Worm (Caenorhabditis elegans) whole organism, young adult: ENCODE data around the gene W09C2.7.
A peak's percentile ranks its signal among the peaks of the same experiment; 100 is the strongest.

Experiments
- C06A6.2 ChIP-seq: fragments of 200-800 bp; sonication (Bioruptor generic); conservative IDR thresholded peaks from 2 replicates; pipeline ENCODE4 v1.3.6; 2022; ENCODE audit warnings: missing genetic modification characterization, missing compliant biosample characterization
- D2030.7 ChIP-seq: fragments of 200-800 bp; sonication (Bioruptor generic); IDR thresholded peaks from 2 replicates; pipeline ENCODE4 v1.3.6; 2022; ENCODE audit warnings: missing genetic modification reagents, missing genetic modification characterization, missing compliant biosample characterization
- F10E7.11 ChIP-seq: sonication (generic microtip); optimal IDR thresholded peaks from 2 replicates; lab custom pipeline; 2017; ENCODE audit warnings: mild to moderate bottlenecking, missing genetic modification characterization, moderate library complexity, missing compliant biosample characterization
- F23B12.7 ChIP-seq: sonication (generic microtip); optimal IDR thresholded peaks from 2 replicates; lab custom pipeline; 2017; ENCODE audit warnings: missing genetic modification characterization, mild to moderate bottlenecking, missing compliant biosample characterization, antibody characterized with exemption, moderate library complexity; ENCODE audit not compliant: insufficient read depth
- F39B2.1 ChIP-seq: fragments of 200-800 bp; sonication (Bioruptor generic); IDR thresholded peaks from 2 replicates; pipeline ENCODE4 v1.3.6; 2022; ENCODE audit warnings: missing genetic modification reagents, missing genetic modification characterization, missing compliant biosample characterization
- F49E8.2 ChIP-seq: sonication (generic microtip); optimal IDR thresholded peaks from 3 replicates; lab custom pipeline; 2017; ENCODE audit warnings: missing genetic modification characterization, mild to moderate bottlenecking, missing compliant biosample characterization, antibody characterized with exemption, moderate library complexity; ENCODE audit not compliant: insufficient read depth
- F52B5.7 ChIP-seq: sonication (generic microtip); optimal IDR thresholded peaks from 2 replicates; lab custom pipeline; 2016; ENCODE audit warnings: mild to moderate bottlenecking, missing genetic modification characterization, missing compliant biosample characterization
- F57A8.1 ChIP-seq: fragments of 200-800 bp; sonication (Bioruptor generic); optimal IDR thresholded peaks from 2 replicates; lab custom pipeline; 2018; ENCODE audit warnings: mild to moderate bottlenecking, missing genetic modification characterization, moderate library complexity, missing compliant biosample characterization
- F57C9.4 ChIP-seq: sonication (generic microtip); optimal IDR thresholded peaks from 2 replicates; lab custom pipeline; 2017; ENCODE audit warnings: mild to moderate bottlenecking, missing genetic modification characterization, missing compliant biosample characterization
- K11D2.4 ChIP-seq: fragments of 200-800 bp; sonication (Bioruptor generic); IDR thresholded peaks from 2 replicates; pipeline ENCODE4 v1.3.6; 2022; ENCODE audit warnings: missing genetic modification reagents, missing genetic modification characterization, missing compliant biosample characterization
- T07F8.4 ChIP-seq: sonication (generic microtip); optimal IDR thresholded peaks from 2 replicates; lab custom pipeline; 2016; ENCODE audit warnings: mild to moderate bottlenecking, missing genetic modification characterization, moderate library complexity, missing compliant biosample characterization
- Y67H2A.10 ChIP-seq: fragments of 200-800 bp; sonication (Bioruptor generic); conservative IDR thresholded peaks from 2 replicates; pipeline ENCODE4 v1.3.6; 2022; ENCODE audit warnings: missing genetic modification reagents, missing genetic modification characterization, missing compliant biosample characterization
- Y79H2A.3 ChIP-seq: fragments of 200-800 bp; sonication (Bioruptor generic); conservative IDR thresholded peaks from 2 replicates; pipeline ENCODE4 v1.3.6; 2022; ENCODE audit warnings: missing genetic modification reagents, missing genetic modification characterization, missing compliant biosample characterization
- ZK185.1 ChIP-seq: sonication (generic microtip); optimal IDR thresholded peaks from 2 replicates; lab custom pipeline; 2016; ENCODE audit warnings: mild to moderate bottlenecking, missing genetic modification characterization, missing compliant biosample characterization; ENCODE audit not compliant: poor library complexity, severe bottlenecking
- aptf-3 ChIP-seq: fragments of 200-800 bp; sonication (Bioruptor generic); IDR thresholded peaks from 2 replicates; pipeline ENCODE4 v1.3.6; 2022; ENCODE audit warnings: missing genetic modification characterization, missing compliant biosample characterization
- atf-7 ChIP-seq: sonication (generic microtip); optimal IDR thresholded peaks from 2 replicates; lab custom pipeline; 2017; ENCODE audit warnings: mild to moderate bottlenecking, missing genetic modification characterization, missing compliant biosample characterization
- athp-1 ChIP-seq: sonication (generic microtip); optimal IDR thresholded peaks from 2 replicates; lab custom pipeline; 2017; ENCODE audit warnings: mild to moderate bottlenecking, missing genetic modification characterization, missing compliant biosample characterization
- bed-2 ChIP-seq: fragments of 200-800 bp; sonication (Bioruptor generic); IDR thresholded peaks from 2 replicates; pipeline ENCODE4 v1.3.6; 2022; ENCODE audit warnings: missing genetic modification reagents, missing genetic modification characterization, missing compliant biosample characterization
- ccch-3 ChIP-seq: fragments of 200-800 bp; sonication (Bioruptor generic); optimal IDR thresholded peaks from 2 replicates; lab custom pipeline; 2018; ENCODE audit warnings: mild to moderate bottlenecking, missing genetic modification characterization, missing compliant biosample characterization
- cebp-1 ChIP-seq, 2 experiments: fragments of 200-800 bp in 1 of 2; sonication (Bioruptor generic) in 1 of 2; sonication (generic microtip) in 1 of 2; IDR thresholded peaks in 1 of 2; optimal IDR thresholded peaks in 1 of 2; 2 replicates each; pipeline versions ENCODE4 v1.3.6 to Lab custom; 2017 to 2022; ENCODE audit warnings: missing compliant biosample characterization in 2 of 2, missing genetic modification characterization in 2 of 2, mild to moderate bottlenecking in 1 of 2, missing genetic modification reagents in 1 of 2, moderate library complexity in 1 of 2
- cebp-2 ChIP-seq: fragments of 200-800 bp; sonication (Bioruptor generic); IDR thresholded peaks from 2 replicates; pipeline ENCODE4 v1.3.6; 2022; ENCODE audit warnings: missing genetic modification characterization, missing compliant biosample characterization
- ceh-91 ChIP-seq: fragments of 200-800 bp; sonication (Bioruptor generic); IDR thresholded peaks from 2 replicates; pipeline ENCODE4 v1.3.6; 2022; ENCODE audit warnings: missing genetic modification reagents, missing genetic modification characterization, missing compliant biosample characterization
- dpff-1 ChIP-seq: sonication (generic microtip); optimal IDR thresholded peaks from 2 replicates; lab custom pipeline; 2017; ENCODE audit warnings: mild to moderate bottlenecking, missing genetic modification characterization, missing compliant biosample characterization
- egl-18 ChIP-seq: fragments of 200-800 bp; sonication (Bioruptor generic); IDR thresholded peaks from 2 replicates; pipeline ENCODE4 v1.3.6; 2022; ENCODE audit warnings: missing genetic modification reagents, missing genetic modification characterization, missing compliant biosample characterization
- ets-4 ChIP-seq: fragments of 200-800 bp; sonication (Bioruptor generic); optimal IDR thresholded peaks from 2 replicates; lab custom pipeline; 2018; ENCODE audit warnings: mild to moderate bottlenecking, missing genetic modification characterization, missing compliant biosample characterization
- fkh-3 ChIP-seq: sonication (generic microtip); optimal IDR thresholded peaks from 2 replicates; lab custom pipeline; 2016; ENCODE audit warnings: mild to moderate bottlenecking, missing genetic modification characterization, missing compliant biosample characterization
- gei-17 ChIP-seq: fragments of 200-800 bp; sonication (Bioruptor generic); optimal IDR thresholded peaks from 2 replicates; lab custom pipeline; 2018; ENCODE audit warnings: mild to moderate bottlenecking, missing genetic modification characterization, missing compliant biosample characterization
- hmg-1.2 ChIP-seq: fragments of 200-800 bp; sonication (Bioruptor generic); IDR thresholded peaks from 2 replicates; pipeline ENCODE4 v1.3.6; 2022; ENCODE audit warnings: missing genetic modification reagents, missing genetic modification characterization, missing compliant biosample characterization
- let-526 ChIP-seq: fragments of 200-800 bp; sonication (Bioruptor generic); IDR thresholded peaks from 2 replicates; pipeline ENCODE4 v1.3.6; 2022; ENCODE audit warnings: missing genetic modification reagents, missing genetic modification characterization, missing compliant biosample characterization
- lin-26 ChIP-seq: fragments of 200-800 bp; sonication (Bioruptor generic); IDR thresholded peaks from 2 replicates; pipeline ENCODE4 v1.3.6; 2022; ENCODE audit warnings: missing genetic modification reagents, missing genetic modification characterization, missing compliant biosample characterization
- lin-35 ChIP-seq, 3 experiments: fragments of 150-350 bp in 2 of 3; sonication (generic microtip) in 1 of 3; optimal IDR thresholded peaks; 2 replicates each; lab custom pipeline; 2014 to 2018; ENCODE audit warnings: missing biosample characterization in 3 of 3, missing genetic modification characterization in 3 of 3, missing genetic modification reagents in 3 of 3
- madf-8 ChIP-seq: fragments of 200-800 bp; sonication (Bioruptor generic); conservative IDR thresholded peaks from 2 replicates; pipeline ENCODE4 v1.3.6; 2022; ENCODE audit warnings: missing genetic modification reagents, missing genetic modification characterization, missing compliant biosample characterization
- mes-4 ChIP-seq: sonication (generic microtip); optimal IDR thresholded peaks from 2 replicates; lab custom pipeline; 2016; ENCODE audit warnings: missing genotype, missing genetic modification characterization, missing compliant biosample characterization
- nfyb-1 ChIP-seq: fragments of 200-800 bp; sonication (Bioruptor generic); IDR thresholded peaks from 2 replicates; pipeline ENCODE4 v1.3.6; 2022; ENCODE audit warnings: missing genetic modification reagents, missing genetic modification characterization, missing compliant biosample characterization
- nhr-27 ChIP-seq: fragments of 200-800 bp; sonication (Bioruptor generic); optimal IDR thresholded peaks from 2 replicates; lab custom pipeline; 2018; ENCODE audit warnings: mild to moderate bottlenecking, missing genetic modification characterization, moderate library complexity, missing compliant biosample characterization
- nhr-80 ChIP-seq: sonication (generic microtip); optimal IDR thresholded peaks from 2 replicates; lab custom pipeline; 2016; ENCODE audit warnings: missing genetic modification characterization, missing compliant biosample characterization
- pbrm-1 ChIP-seq: fragments of 200-800 bp; sonication (Bioruptor generic); IDR thresholded peaks from 2 replicates; pipeline ENCODE4 v1.3.6; 2022; ENCODE audit warnings: missing genetic modification reagents, missing genetic modification characterization, missing compliant biosample characterization
- pha-4 ChIP-seq: fragments of 150-350 bp; sonication (generic microtip); optimal IDR thresholded peaks from 2 replicates; lab custom pipeline; 2014; ENCODE audit warnings: missing biosample characterization, missing genetic modification reagents, missing genetic modification characterization
- repo-1 ChIP-seq: sonication (generic microtip); optimal IDR thresholded peaks from 2 replicates; lab custom pipeline; 2017; ENCODE audit warnings: mild to moderate bottlenecking, missing genetic modification characterization, missing compliant biosample characterization
- rpc-1 ChIP-seq, 2 experiments: fragments of 150-350 bp in 1 of 2; sonication (generic microtip) in 1 of 2; optimal IDR thresholded peaks; 2 replicates each; lab custom pipeline; 2014 to 2018; ENCODE audit warnings: missing biosample characterization in 1 of 2, missing genetic modification characterization in 1 of 2, missing genetic modification reagents in 1 of 2, missing genotype in 1 of 2
- snpc-1.3 ChIP-seq: sonication (generic microtip); optimal IDR thresholded peaks from 2 replicates; lab custom pipeline; 2017; ENCODE audit warnings: missing genetic modification characterization, mild to moderate bottlenecking, missing compliant biosample characterization, antibody characterized with exemption, moderate library complexity, missing genotype, missing genetic modification reagents; ENCODE audit not compliant: insufficient read depth
- somi-1 ChIP-seq: fragments of 200-800 bp; sonication (Bioruptor generic); optimal IDR thresholded peaks from 2 replicates; lab custom pipeline; 2018; ENCODE audit warnings: mild to moderate bottlenecking, missing genetic modification characterization, missing compliant biosample characterization
- sptf-2 ChIP-seq: fragments of 200-800 bp; sonication (Bioruptor generic); optimal IDR thresholded peaks from 2 replicates; lab custom pipeline; 2018; ENCODE audit warnings: mild to moderate bottlenecking, missing genetic modification characterization, missing compliant biosample characterization
- zfh-2 ChIP-seq: fragments of 200-800 bp; sonication (Bioruptor generic); conservative IDR thresholded peaks from 2 replicates; pipeline ENCODE4 v1.3.6; 2022; ENCODE audit warnings: missing genetic modification reagents, missing genetic modification characterization, missing compliant biosample characterization
- ztf-22 ChIP-seq: fragments of 200-800 bp; sonication (Bioruptor generic); optimal IDR thresholded peaks from 2 replicates; lab custom pipeline; 2018; ENCODE audit warnings: mild to moderate bottlenecking, missing genetic modification characterization, moderate library complexity, missing compliant biosample characterization
- ztf-26 ChIP-seq: sonication (generic microtip); optimal IDR thresholded peaks from 2 replicates; lab custom pipeline; 2017; ENCODE audit warnings: missing genetic modification characterization, missing compliant biosample characterization
- ztf-28 ChIP-seq: fragments of 200-800 bp; sonication (Bioruptor generic); IDR thresholded peaks from 2 replicates; pipeline ENCODE4 v1.3.6; 2022; ENCODE audit warnings: missing genetic modification reagents, missing genetic modification characterization, missing compliant biosample characterization
- ztf-3 ChIP-seq: fragments of 200-800 bp; sonication (Bioruptor generic); optimal IDR thresholded peaks from 2 replicates; lab custom pipeline; 2018; ENCODE audit warnings: mild to moderate bottlenecking, missing genetic modification characterization, missing compliant biosample characterization

The W09C2.7 gene

DNA sequence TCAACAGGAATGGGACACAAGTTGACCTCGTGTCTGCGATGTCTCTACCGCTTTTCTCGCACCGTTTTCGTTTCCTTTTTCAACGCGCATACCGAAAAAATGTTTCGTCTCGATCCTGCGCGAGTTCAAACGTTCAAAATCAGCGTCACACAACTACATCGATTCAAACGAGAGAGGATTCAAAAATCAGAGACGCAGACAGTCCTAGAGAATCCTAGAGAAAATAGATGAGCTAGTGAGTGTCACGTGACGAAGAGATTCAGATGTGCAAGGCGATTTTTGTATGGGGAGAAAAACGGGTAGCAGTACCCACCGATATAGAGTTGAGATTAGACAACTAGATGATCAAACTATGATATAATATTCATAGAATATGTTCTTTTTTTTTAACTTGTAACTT is 47.8 kb upstream of the W09C2.7 start (continued):
- TF ChIP-seq F49E8.2 (tag; lab: Kevin White, UChicago) (no peak), egl-18 (GFP tag; lab: Robert Waterston, UW) (0 out of 2 replicates have a peak, but pooled peaks have one; percentile 4), pbrm-1 (GFP tag; lab: Robert Waterston, UW) (no peak), mes-4 (tag; lab: Kevin White, UChicago) (no peak), nhr-80 (no peak), F23B12.7 (tag; lab: Kevin White, UChicago) (no peak), cebp-1 (GFP tag; IDR thresholded peaks at IDR 0.05; lab: Robert Waterston, UW) (no peak), cebp-1 (tag; optimal IDR thresholded peaks at IDR 0.05; lab: Kevin White, UChicago) (peak; percentile 36), pha-4 (tag; lab: Kevin White, UChicago) (no peak), gei-17 (GFP tag; lab: Kevin White, UChicago) (no peak), ccch-3 (GFP tag; lab: Kevin White, UChicago) (no peak), madf-8 (no peak), D2030.7 (GFP tag; lab: Robert Waterston, UW) (no peak), nfyb-1 (GFP tag; lab: Robert Waterston, UW) (no peak), C06A6.2 (GFP tag; lab: Robert Waterston, UW) (no peak), dpff-1 (tag; lab: Kevin White, UChicago) (no peak), let-526 (GFP tag; lab: Robert Waterston, UW) (no peak), lin-26 (GFP tag; lab: Robert Waterston, UW) (peak; percentile 62; the same call in 1 of the 2 replicates), ztf-28 (GFP tag; lab: Robert Waterston, UW) (no peak), fkh-3 (tag; lab: Kevin White, UChicago) (no peak), F39B2.1 (GFP tag; lab: Robert Waterston, UW) (no peak), atf-7 (tag; lab: Kevin White, UChicago) (no peak), athp-1 (tag; lab: Kevin White, UChicago) (no peak), F57A8.1 (GFP tag; lab: Kevin White, UChicago) (no peak), zfh-2 (GFP tag; lab: Robert Waterston, UW) (no peak), ztf-26 (tag; lab: Kevin White, UChicago) (peak; percentile 12), lin-35 (GFP tag; optimal IDR thresholded peaks at IDR 0.05; lab: Kevin White, UChicago) (no peak), ztf-3 (GFP tag; lab: Kevin White, UChicago) (no peak), Y79H2A.3 (GFP tag; lab: Robert Waterston, UW) (no peak), sptf-2 (GFP tag; lab: Kevin White, UChicago) (no peak), ceh-91 (GFP tag; lab: Robert Waterston, UW) (no peak), ets-4 (GFP tag; lab: Kevin White, UChicago) (no peak), ztf-22 (GFP tag; lab: Kevin White, UChicago) (no peak), repo-1 (tag; lab: Kevin White, UChicago) (no peak), hmg-1.2 (peak; percentile 64), bed-2 (GFP tag; lab: Robert Waterston, UW) (no peak), F10E7.11 (no peak), K11D2.4 (GFP tag; lab: Robert Waterston, UW) (0 out of 2 replicates have a peak, but pooled peaks have one; percentile 39), F57C9.4 (no peak), Y67H2A.10 (no peak), somi-1 (GFP tag; lab: Kevin White, UChicago) (peak; percentile 31), rpc-1 (optimal IDR thresholded peaks at IDR 0.05; lab: Kevin White, UChicago) (no peak), rpc-1 (tag; optimal IDR thresholded peaks at IDR 0.05; lab: Kevin White, UChicago) (no peak), F52B5.7 (no peak), nhr-27 (tag; lab: Kevin White, UChicago) (no peak), T07F8.4 (tag; lab: Kevin White, UChicago) (no peak), ZK185.1 (no peak), snpc-1.3 (tag; lab: Kevin White, UChicago) (no peak), aptf-3 (GFP tag; lab: Robert Waterston, UW) (no peak), cebp-2 (GFP tag; lab: Robert Waterston, UW) (no peak)
